Fruit fly (Drosophila melanogaster) whole organism, embryonic: ENCODE data around the gene CG16985.

Source experiments
- CG10147 ChIP-seq: fragments of 200-800 bp; sonication (Bioruptor generic); optimal IDR thresholded peaks from 2 replicates; lab custom pipeline; 2019; ENCODE audit warnings: missing biosample characterization, mild to moderate bottlenecking, missing genetic modification characterization, moderate library complexity
- CG10431 ChIP-seq: fragments of 200-800 bp; sonication (Bioruptor generic); optimal IDR thresholded peaks from 3 replicates; lab custom pipeline; 2018; ENCODE audit warnings: missing biosample characterization, mild to moderate bottlenecking, missing genetic modification characterization
- CG11695 ChIP-seq: fragments of 200-800 bp; sonication (Bioruptor generic); IDR thresholded peaks from 3 replicates; pipeline ENCODE4 v1.3.6; 2022; ENCODE audit warnings: missing biosample characterization, missing genetic modification characterization
- CG13775 ChIP-seq: fragments of 200-800 bp; sonication (Bioruptor generic); optimal IDR thresholded peaks from 3 replicates; lab custom pipeline; 2017; ENCODE audit warnings: missing biosample characterization, mild to moderate bottlenecking, missing genetic modification characterization
- CG1602 ChIP-seq: fragments of 200-800 bp; sonication (Bioruptor generic); optimal IDR thresholded peaks from 3 replicates; lab custom pipeline; 2016; ENCODE audit warnings: missing biosample characterization, missing genetic modification characterization
- CG16815 ChIP-seq: fragments of 200-800 bp; sonication (Bioruptor generic); optimal IDR thresholded peaks from 3 replicates; lab custom pipeline; 2017; ENCODE audit warnings: missing biosample characterization, mild to moderate bottlenecking, missing genetic modification characterization
- CG17359 ChIP-seq: fragments of 200-800 bp; sonication (Bioruptor generic); optimal IDR thresholded peaks from 3 replicates; lab custom pipeline; 2018; ENCODE audit warnings: missing biosample characterization, mild to moderate bottlenecking, missing genetic modification characterization, moderate library complexity
- CG17568 ChIP-seq: fragments of 200-800 bp; sonication (Bioruptor generic); optimal IDR thresholded peaks from 2 replicates; lab custom pipeline; 2018; ENCODE audit warnings: missing biosample characterization, mild to moderate bottlenecking, missing genetic modification characterization, moderate library complexity
- CG17612 ChIP-seq: fragments of 200-800 bp; sonication (Bioruptor generic); IDR thresholded peaks from 2 replicates; pipeline ENCODE4 v1.3.6; 2022; ENCODE audit warnings: missing biosample characterization, missing genetic modification characterization
- CG2199 ChIP-seq: fragments of 200-800 bp; sonication (Bioruptor generic); IDR thresholded peaks from 3 replicates; pipeline ENCODE4 v1.3.6; 2022; ENCODE audit warnings: missing biosample characterization, missing genetic modification characterization
- CG2678 ChIP-seq: fragments of 200-800 bp; sonication (Bioruptor generic); optimal IDR thresholded peaks from 3 replicates; lab custom pipeline; 2019; ENCODE audit warnings: missing biosample characterization, mild to moderate bottlenecking, missing genetic modification characterization, moderate library complexity
- CG2875 ChIP-seq: fragments of 200-800 bp; sonication (Bioruptor generic); optimal IDR thresholded peaks from 2 replicates; lab custom pipeline; 2017; ENCODE audit warnings: missing biosample characterization, mild to moderate bottlenecking, missing genetic modification characterization, missing genetic modification reagents
- CG32532 ChIP-seq: fragments of 200-800 bp; sonication (Bioruptor generic); IDR thresholded peaks from 2 replicates; pipeline ENCODE4 v1.3.6; 2022; ENCODE audit warnings: missing biosample characterization, missing genetic modification characterization
- CG3995 ChIP-seq: fragments of 200-800 bp; sonication (Bioruptor generic); optimal IDR thresholded peaks from 3 replicates; lab custom pipeline; 2016; ENCODE audit warnings: missing biosample characterization, missing genetic modification characterization
- CG4820 ChIP-seq: fragments of 200-800 bp; sonication (Bioruptor generic); optimal IDR thresholded peaks from 3 replicates; lab custom pipeline; 2016; ENCODE audit warnings: missing biosample characterization, missing genetic modification characterization
- CG6683 ChIP-seq: fragments of 200-800 bp; sonication (Bioruptor generic); optimal IDR thresholded peaks from 2 replicates; lab custom pipeline; 2017; ENCODE audit warnings: missing biosample characterization, mild to moderate bottlenecking, missing genetic modification characterization, missing genetic modification reagents
- CG8290 ChIP-seq, 3 experiments: fragments of 200-800 bp; sonication (Bioruptor generic); optimal IDR thresholded peaks; 2 replicates each; lab custom pipeline; 2016 to 2019; ENCODE audit warnings: missing biosample characterization in 3 of 3, missing genetic modification characterization in 3 of 3, mild to moderate bottlenecking in 2 of 3, moderate library complexity in 1 of 3
- CG8359 ChIP-seq: fragments of 200-800 bp; sonication (Bioruptor generic); optimal IDR thresholded peaks from 2 replicates; lab custom pipeline; 2017; ENCODE audit warnings: missing biosample characterization, mild to moderate bottlenecking, missing genetic modification characterization, borderline replicate concordance
- CG8765 ChIP-seq: fragments of 200-800 bp; sonication (Bioruptor generic); IDR thresholded peaks from 2 replicates; pipeline ENCODE4 v1.3.6; 2022; ENCODE audit warnings: missing biosample characterization, missing genetic modification characterization
- CTCF ChIP-seq: fragments of 200-800 bp; sonication (Bioruptor generic); optimal IDR thresholded peaks from 2 replicates; lab custom pipeline; 2017; ENCODE audit warnings: missing biosample characterization, mild to moderate bottlenecking, missing genetic modification characterization, moderate library complexity
- Fer3 ChIP-seq: fragments of 200-800 bp; sonication (Bioruptor generic); optimal IDR thresholded peaks from 2 replicates; lab custom pipeline; 2018; ENCODE audit warnings: missing biosample characterization, mild to moderate bottlenecking, missing genetic modification characterization, moderate library complexity
- NC2α ChIP-seq: fragments of 200-800 bp; sonication (Bioruptor generic); optimal IDR thresholded peaks from 2 replicates; lab custom pipeline; 2016; ENCODE audit warnings: missing biosample characterization, missing genetic modification characterization
- YL-1 ChIP-seq: fragments of 200-800 bp; sonication (Bioruptor generic); optimal IDR thresholded peaks from 3 replicates; lab custom pipeline; 2017; ENCODE audit warnings: missing biosample characterization, mild to moderate bottlenecking, missing genetic modification characterization
- az2 ChIP-seq: fragments of 200-800 bp; sonication (Bioruptor generic); optimal IDR thresholded peaks from 3 replicates; lab custom pipeline; 2016; ENCODE audit warnings: missing biosample characterization, missing genetic modification characterization
- bcd ChIP-seq: fragments of 200-800 bp; sonication (Bioruptor generic); optimal IDR thresholded peaks from 2 replicates; lab custom pipeline; 2017; ENCODE audit warnings: missing biosample characterization, mild to moderate bottlenecking, missing genetic modification characterization
- cad ChIP-seq: fragments of >200 bp; optimal IDR thresholded peaks from 2 replicates; lab custom pipeline; 2017; ENCODE audit warnings: missing biosample characterization, missing genetic modification characterization
- chif ChIP-seq, 2 experiments: fragments of 200-800 bp; sonication (Bioruptor generic); optimal IDR thresholded peaks; 3 replicates each; lab custom pipeline; 2016; ENCODE audit warnings: missing biosample characterization in 2 of 2, missing genetic modification characterization in 2 of 2
- chinmo ChIP-seq: fragments of 200-800 bp; sonication (Bioruptor generic); IDR thresholded peaks from 4 replicates; pipeline ENCODE4 v1.3.6; 2022; ENCODE audit warnings: missing biosample characterization, missing genetic modification characterization; ENCODE audit not compliant: partially characterized antibody
- dpn ChIP-seq, 2 experiments: fragments of 200-800 bp; sonication (Bioruptor generic); optimal IDR thresholded peaks; 3 replicates each; lab custom pipeline; 2016; ENCODE audit warnings: missing biosample characterization in 2 of 2, missing genetic modification characterization in 2 of 2
- fd64A ChIP-seq: fragments of 200-800 bp; sonication (Bioruptor generic); optimal IDR thresholded peaks from 3 replicates; lab custom pipeline; 2018; ENCODE audit warnings: missing biosample characterization, mild to moderate bottlenecking, missing genetic modification characterization
- gcm2 ChIP-seq: fragments of 200-800 bp; sonication (Bioruptor generic); optimal IDR thresholded peaks from 2 replicates; lab custom pipeline; 2016; ENCODE audit warnings: missing biosample characterization, missing genetic modification characterization
- gem ChIP-seq: fragments of 200-800 bp; sonication (Bioruptor generic); optimal IDR thresholded peaks from 2 replicates; lab custom pipeline; 2019; ENCODE audit warnings: missing biosample characterization, mild to moderate bottlenecking, missing genetic modification characterization, moderate library complexity
- gfzf ChIP-seq: fragments of 200-800 bp; sonication (Bioruptor generic); optimal IDR thresholded peaks from 2 replicates; lab custom pipeline; 2016; ENCODE audit warnings: missing biosample characterization, mild to moderate bottlenecking, missing genetic modification characterization, moderate library complexity
- h ChIP-seq: fragments of >200 bp; optimal IDR thresholded peaks from 2 replicates; lab custom pipeline; 2017
- insv ChIP-seq, 2 experiments: fragments of 200-800 bp; sonication (Bioruptor generic); optimal IDR thresholded peaks; 3 replicates each; lab custom pipeline; 2016 to 2018; ENCODE audit warnings: missing biosample characterization in 2 of 2, missing genetic modification characterization in 2 of 2
- nau ChIP-seq: fragments of 200-800 bp; sonication (Bioruptor generic); optimal IDR thresholded peaks from 3 replicates; lab custom pipeline; 2017; ENCODE audit warnings: missing biosample characterization, mild to moderate bottlenecking, missing genetic modification characterization, missing genetic modification reagents
- pfk ChIP-seq: fragments of 200-800 bp; sonication (Bioruptor generic); optimal IDR thresholded peaks from 2 replicates; lab custom pipeline; 2018; ENCODE audit warnings: missing biosample characterization, mild to moderate bottlenecking, missing genetic modification characterization, moderate library complexity
- pnt ChIP-seq: fragments of 200-800 bp; sonication (Bioruptor generic); optimal IDR thresholded peaks from 3 replicates; lab custom pipeline; 2016; ENCODE audit warnings: missing biosample characterization, missing genetic modification characterization
- pzg ChIP-seq: fragments of 200-800 bp; sonication (Bioruptor generic); optimal IDR thresholded peaks from 3 replicates; lab custom pipeline; 2018; ENCODE audit warnings: missing biosample characterization, mild to moderate bottlenecking, missing genetic modification characterization, moderate library complexity
- sim ChIP-seq: fragments of 200-800 bp; sonication (Bioruptor generic); IDR thresholded peaks from 2 replicates; pipeline ENCODE4 v1.3.6; 2022; ENCODE audit warnings: missing biosample characterization, missing genetic modification characterization
- so ChIP-seq: fragments of 200-800 bp; sonication (Bioruptor generic); IDR thresholded peaks from 3 replicates; pipeline ENCODE4 v1.3.6; 2022; ENCODE audit warnings: missing biosample characterization, missing genetic modification characterization
- sug ChIP-seq: fragments of 200-800 bp; optimal IDR thresholded peaks from 2 replicates; lab custom pipeline; 2019; ENCODE audit warnings: missing biosample characterization, mild to moderate bottlenecking, missing genetic modification characterization, moderate library complexity
- tgo ChIP-seq: fragments of 200-800 bp; sonication (Bioruptor generic); IDR thresholded peaks from 3 replicates; pipeline ENCODE4 v1.3.6; 2022; ENCODE audit warnings: missing biosample characterization, missing genetic modification characterization
- tio ChIP-seq: fragments of 200-800 bp; sonication (Bioruptor generic); optimal IDR thresholded peaks from 2 replicates; lab custom pipeline; 2017; ENCODE audit warnings: missing biosample characterization, missing genetic modification characterization, inconsistent platforms
- tna ChIP-seq: fragments of 200-800 bp; sonication (Bioruptor generic); IDR thresholded peaks from 2 replicates; pipeline ENCODE4 v1.3.6; 2022; ENCODE audit warnings: missing biosample characterization, missing genetic modification characterization; ENCODE audit not compliant: partially characterized antibody
- yki ChIP-seq: fragments of >200 bp; optimal IDR thresholded peaks from 3 replicates; lab custom pipeline; 2018
- zen2 ChIP-seq: fragments of 200-800 bp; sonication (Bioruptor generic); IDR thresholded peaks from 3 replicates; pipeline ENCODE4 v1.3.6; 2022; ENCODE audit warnings: missing biosample characterization, missing genetic modification characterization; ENCODE audit not compliant: partially characterized antibody
- zfh1 ChIP-seq: fragments of 200-800 bp; sonication (Bioruptor generic); IDR thresholded peaks from 3 replicates; pipeline ENCODE4 v1.3.6; 2022; ENCODE audit warnings: missing biosample characterization, missing genetic modification characterization

Gene CG16985

DNA sequence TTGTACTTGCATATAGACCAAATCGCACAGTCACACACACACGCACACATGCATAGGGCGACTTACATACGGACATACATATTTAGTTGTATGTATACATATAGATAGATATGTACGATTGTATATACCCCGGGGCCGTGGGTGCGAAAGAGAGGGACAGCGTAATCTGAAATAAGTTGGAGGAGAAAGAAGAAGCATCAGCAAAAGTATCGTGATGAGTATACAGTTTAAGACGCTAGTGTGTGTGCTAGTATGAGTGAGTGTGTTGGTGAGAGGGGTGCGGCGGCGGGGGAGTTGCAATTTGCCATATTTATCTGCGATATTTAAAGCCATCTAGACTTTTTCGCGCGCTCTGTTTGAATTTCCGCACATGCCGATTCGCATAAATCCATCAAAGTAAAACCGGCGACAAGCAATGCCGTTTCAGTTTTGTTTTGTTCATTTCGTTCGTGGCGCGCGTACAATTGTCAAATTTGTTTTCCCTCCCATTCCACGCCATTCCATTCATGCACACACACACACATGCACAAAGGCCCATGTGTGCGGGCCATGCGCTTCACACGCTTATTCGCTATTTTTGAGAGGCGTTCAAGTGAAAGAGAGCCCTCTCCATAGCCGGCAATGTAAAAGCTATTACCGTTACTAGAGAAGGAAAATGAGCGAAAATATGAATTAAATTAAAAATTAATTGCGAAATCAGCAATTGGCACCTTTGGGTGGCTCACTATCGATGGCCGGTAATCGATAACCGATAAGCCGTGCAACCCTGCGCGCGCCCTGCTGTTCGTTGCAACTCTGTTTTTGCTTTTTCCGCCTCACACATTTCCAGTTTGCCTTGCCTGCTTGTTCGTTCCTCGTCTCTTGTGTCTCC is 36.1 kb downstream of the CG16985 start (continued):
- peak; percentile 75 for TF ChIP-seq sim (GFP tag; lab: Robert Waterston, UW)
- peak; percentile 12 for TF ChIP-seq pnt (GFP tag; lab: Kevin White, UChicago)
- TF ChIP-seq gcm2 (GFP tag; lab: Kevin White, UChicago): peak; percentile 81
- peak; percentile 67 for TF ChIP-seq CG3995 (GFP tag; lab: Kevin White, UChicago)
- TF ChIP-seq CG10431 (GFP tag; lab: Kevin White, UChicago): peak; percentile 93
- no peak for TF ChIP-seq h
- peak; percentile 89 for TF ChIP-seq fd64A
- peak; percentile 68 for TF ChIP-seq tgo
- TF ChIP-seq tio: no peak
- TF ChIP-seq gem (tag; lab: Kevin White, UChicago): peak; percentile 52
- peak; percentile 66 to 68 for TF ChIP-seq chif (GFP tag; optimal IDR thresholded peaks at IDR 0.05; lab: Kevin White, UChicago)
- peak; percentile 36; the same call in 1 of the 2 replicates for TF ChIP-seq CG8765
- TF ChIP-seq cad (GFP tag; lab: Kevin White, UChicago): no peak
- peak; percentile 85 for TF ChIP-seq CG32532 (GFP tag; lab: Robert Waterston, UW)
- TF ChIP-seq Fer3: peak; percentile 81
- TF ChIP-seq CG13775: peak; percentile 91
- TF ChIP-seq NC2α (GFP tag; lab: Kevin White, UChicago): peak; percentile 73
- peak; percentile 48 for TF ChIP-seq CG10147 (GFP tag; lab: Kevin White, UChicago)
- no peak for TF ChIP-seq CG16815 (GFP tag; lab: Kevin White, UChicago)
- peak; percentile 86 for TF ChIP-seq zfh1 (GFP tag; lab: Robert Waterston, UW)
- 0 out of 2 replicates have a peak, but pooled peaks have one; percentile 48 for TF ChIP-seq CG17612 (GFP tag; lab: Robert Waterston, UW)
- peak; percentile 80 for TF ChIP-seq CG17568 (GFP tag; lab: Kevin White, UChicago)
- peak; percentile 74 for TF ChIP-seq CG17359
- TF ChIP-seq chinmo (GFP tag; lab: Robert Waterston, UW): peak; percentile 73; the same call in 3 of the 4 replicates
- peak; percentile 87 for TF ChIP-seq bcd (GFP tag; lab: Kevin White, UChicago)
- peak; percentile 64 for TF ChIP-seq CTCF (GFP tag; lab: Kevin White, UChicago)
- peak; percentile 78 for TF ChIP-seq sug (tag; lab: Kevin White, UChicago)
- TF ChIP-seq nau (GFP tag; lab: Kevin White, UChicago): peak; percentile 86
- peak; percentile 35 to 84 for TF ChIP-seq dpn (GFP tag; optimal IDR thresholded peaks at IDR 0.05; lab: Kevin White, UChicago)
- no peak for TF ChIP-seq yki (lab: Kevin White, UChicago)
- TF ChIP-seq CG8290 (GFP tag; optimal IDR thresholded peaks at IDR 0.05; lab: Kevin White, UChicago): peak; percentile 65
- peak; percentile 89 to 92 for TF ChIP-seq CG8290 (tag; optimal IDR thresholded peaks at IDR 0.05; lab: Kevin White, UChicago)
- TF ChIP-seq tna (GFP tag; lab: Robert Waterston, UW): peak; percentile 63
- TF ChIP-seq pfk (GFP tag; lab: Kevin White, UChicago): peak; percentile 77
- TF ChIP-seq CG2678 (tag; lab: Kevin White, UChicago): peak; percentile 68
- TF ChIP-seq YL-1 (GFP tag; lab: Kevin White, UChicago): peak; percentile 96
- TF ChIP-seq CG2875 (GFP tag; lab: Kevin White, UChicago): peak; percentile 80
- peak; percentile 64 for TF ChIP-seq CG11695 (GFP tag; lab: Robert Waterston, UW)
- TF ChIP-seq so (GFP tag; lab: Robert Waterston, UW): peak; percentile 86; the same call in 2 of the 3 replicates
- TF ChIP-seq CG1602 (GFP tag; lab: Kevin White, UChicago): no peak
- TF ChIP-seq CG6683 (GFP tag; lab: Kevin White, UChicago): peak; percentile 78
- TF ChIP-seq gfzf (GFP tag; lab: Kevin White, UChicago): peak; percentile 32
- peak; percentile 40 for TF ChIP-seq CG4820 (GFP tag; lab: Kevin White, UChicago)
- TF ChIP-seq CG2199 (GFP tag; lab: Robert Waterston, UW): peak; percentile 65; the same call in 1 of the 3 replicates
- peak; percentile 68 for TF ChIP-seq az2 (GFP tag; lab: Kevin White, UChicago)
- 0 out of 3 replicates have a peak, but pooled peaks have one; percentile 56 for TF ChIP-seq zen2
- peak; percentile 72 for TF ChIP-seq pzg
- peak in 1 of 2 experiments; percentile 84 for TF ChIP-seq insv (GFP tag; optimal IDR thresholded peaks at IDR 0.05; lab: Kevin White, UChicago)
- TF ChIP-seq CG8359: peak; percentile 24
